Fruit fly (Drosophila melanogaster) whole organism, embryonic: ENCODE measurements around the gene Ugt36D1.

Experiments used
- Ada2b ChIP-seq: fragments of 200-800 bp; sonication (Bioruptor generic); IDR thresholded peaks from 2 replicates; pipeline ENCODE4 v1.3.6; 2022; ENCODE audit warnings: missing biosample characterization, missing genetic modification characterization
- Aef1 ChIP-seq: fragments of 200-800 bp; sonication (Bioruptor generic); IDR thresholded peaks from 3 replicates; pipeline ENCODE4 v1.3.6; 2022; ENCODE audit warnings: missing biosample characterization, missing genetic modification characterization
- CG10209 ChIP-seq: fragments of 200-800 bp; sonication (Bioruptor generic); optimal IDR thresholded peaks from 3 replicates; lab custom pipeline; 2017; ENCODE audit warnings: missing biosample characterization, mild to moderate bottlenecking, missing genetic modification characterization, missing genetic modification reagents
- CG10462 ChIP-seq: fragments of 200-800 bp; sonication (Bioruptor generic); optimal IDR thresholded peaks from 2 replicates; lab custom pipeline; 2016; ENCODE audit warnings: missing biosample characterization, missing genetic modification characterization
- CG10543 ChIP-seq: fragments of 200-800 bp; sonication (Bioruptor generic); optimal IDR thresholded peaks from 3 replicates; lab custom pipeline; 2017; ENCODE audit warnings: missing biosample characterization, mild to moderate bottlenecking, missing genetic modification characterization, moderate library complexity
- CG11504 ChIP-seq: fragments of 200-800 bp; sonication (Bioruptor generic); optimal IDR thresholded peaks from 3 replicates; lab custom pipeline; 2019; ENCODE audit warnings: missing biosample characterization, mild to moderate bottlenecking, missing genetic modification characterization, moderate library complexity
- CG12299 ChIP-seq: fragments of 200-800 bp; sonication (Bioruptor generic); optimal IDR thresholded peaks from 2 replicates; lab custom pipeline; 2018; ENCODE audit warnings: missing biosample characterization, mild to moderate bottlenecking, missing genetic modification characterization
- CG14014 ChIP-seq: fragments of 200-800 bp; sonication (Bioruptor generic); IDR thresholded peaks from 2 replicates; pipeline ENCODE4 v1.3.6; 2022; ENCODE audit warnings: missing biosample characterization, missing genetic modification characterization
- CG15514 ChIP-seq: fragments of 200-800 bp; sonication (Bioruptor generic); optimal IDR thresholded peaks from 3 replicates; lab custom pipeline; 2017; ENCODE audit warnings: missing biosample characterization, missing genetic modification characterization, mild to moderate bottlenecking, moderate library complexity, missing genetic modification reagents
- CG1603 ChIP-seq: fragments of 200-800 bp; sonication (Bioruptor generic); optimal IDR thresholded peaks from 2 replicates; lab custom pipeline; 2019; ENCODE audit warnings: missing biosample characterization, mild to moderate bottlenecking, missing genetic modification characterization, moderate library complexity
- CG16815 ChIP-seq: fragments of 200-800 bp; sonication (Bioruptor generic); optimal IDR thresholded peaks from 3 replicates; lab custom pipeline; 2017; ENCODE audit warnings: missing biosample characterization, mild to moderate bottlenecking, missing genetic modification characterization
- CG17359 ChIP-seq: fragments of 200-800 bp; sonication (Bioruptor generic); optimal IDR thresholded peaks from 3 replicates; lab custom pipeline; 2018; ENCODE audit warnings: missing biosample characterization, mild to moderate bottlenecking, missing genetic modification characterization, moderate library complexity
- CG32532 ChIP-seq: fragments of 200-800 bp; sonication (Bioruptor generic); IDR thresholded peaks from 2 replicates; pipeline ENCODE4 v1.3.6; 2022; ENCODE audit warnings: missing biosample characterization, missing genetic modification characterization
- CG34376 ChIP-seq: fragments of 200-800 bp; sonication (Bioruptor generic); optimal IDR thresholded peaks from 2 replicates; lab custom pipeline; 2018; ENCODE audit warnings: missing biosample characterization, mild to moderate bottlenecking, missing genetic modification characterization
- CG6854 ChIP-seq: fragments of 200-800 bp; sonication (Bioruptor generic); optimal IDR thresholded peaks from 3 replicates; lab custom pipeline; 2017; ENCODE audit warnings: missing biosample characterization, mild to moderate bottlenecking, missing genetic modification characterization
- CG8944 ChIP-seq: fragments of 200-800 bp; sonication (Bioruptor generic); optimal IDR thresholded peaks from 3 replicates; lab custom pipeline; 2016; ENCODE audit warnings: missing biosample characterization, missing genetic modification characterization
- Dad ChIP-seq: fragments of 200-800 bp; sonication (Bioruptor generic); optimal IDR thresholded peaks from 3 replicates; lab custom pipeline; 2016; ENCODE audit warnings: missing biosample characterization, missing genetic modification characterization
- Deaf1 ChIP-seq: fragments of 200-800 bp; optimal IDR thresholded peaks from 3 replicates; lab custom pipeline; 2019; ENCODE audit warnings: missing biosample characterization, mild to moderate bottlenecking, missing genetic modification characterization, moderate library complexity
- Doc2 ChIP-seq: fragments of 200-800 bp; sonication (Bioruptor generic); IDR thresholded peaks from 2 replicates; pipeline ENCODE4 v1.3.6; 2022; ENCODE audit warnings: missing biosample characterization, missing genetic modification characterization
- Doc3 ChIP-seq: fragments of 200-800 bp; sonication (Bioruptor generic); IDR thresholded peaks from 3 replicates; pipeline ENCODE4 v1.3.6; 2022; ENCODE audit warnings: missing biosample characterization, missing genetic modification characterization; ENCODE audit not compliant: partially characterized antibody
- Dref ChIP-seq: fragments of 200-800 bp; sonication (Bioruptor generic); IDR thresholded peaks from 2 replicates; pipeline ENCODE4 v1.3.6; 2022; ENCODE audit warnings: missing biosample characterization, missing genetic modification characterization
- HLH4C ChIP-seq: fragments of 200-800 bp; sonication (Bioruptor generic); IDR thresholded peaks from 3 replicates; pipeline ENCODE4 v1.3.6; 2022; ENCODE audit warnings: missing biosample characterization, missing genetic modification characterization; ENCODE audit not compliant: partially characterized antibody
- Lim3 ChIP-seq: fragments of 200-800 bp; sonication (Bioruptor generic); IDR thresholded peaks from 2 replicates; pipeline ENCODE4 v1.3.6; 2022; ENCODE audit warnings: missing biosample characterization, missing genetic modification characterization
- Med ChIP-seq: fragments of 200-800 bp; sonication (Bioruptor generic); peaks from one replicate; lab custom pipeline; 2016; ENCODE audit warnings: missing biosample characterization, missing genetic modification characterization, mild to moderate bottlenecking, inconsistent platforms, moderate library complexity
- PHDP ChIP-seq: fragments of 200-800 bp; sonication (Bioruptor generic); optimal IDR thresholded peaks from 3 replicates; lab custom pipeline; 2018; ENCODE audit warnings: missing biosample characterization, mild to moderate bottlenecking, missing genetic modification characterization, moderate library complexity
- Poxn ChIP-seq: fragments of 200-800 bp; sonication (Bioruptor generic); IDR thresholded peaks from 2 replicates; pipeline ENCODE4 v1.3.6; 2022; ENCODE audit warnings: missing biosample characterization, missing genetic modification characterization
- cato ChIP-seq: fragments of 200-800 bp; sonication (Bioruptor generic); optimal IDR thresholded peaks from 2 replicates; lab custom pipeline; 2016; ENCODE audit warnings: missing biosample characterization, missing genetic modification characterization, borderline replicate concordance
- chif ChIP-seq, 2 experiments: fragments of 200-800 bp; sonication (Bioruptor generic); optimal IDR thresholded peaks; 3 replicates each; lab custom pipeline; 2016; ENCODE audit warnings: missing biosample characterization in 2 of 2, missing genetic modification characterization in 2 of 2
- gem ChIP-seq: fragments of 200-800 bp; sonication (Bioruptor generic); optimal IDR thresholded peaks from 2 replicates; lab custom pipeline; 2019; ENCODE audit warnings: missing biosample characterization, mild to moderate bottlenecking, missing genetic modification characterization, moderate library complexity
- kay ChIP-seq: fragments of 200-800 bp; sonication (Bioruptor generic); optimal IDR thresholded peaks from 2 replicates; lab custom pipeline; 2016; ENCODE audit warnings: missing biosample characterization, missing genetic modification characterization
- lola ChIP-seq, 3 experiments: fragments of >200 bp in 2 of 3; fragments of 200-800 bp in 1 of 3; sonication (Bioruptor generic) in 1 of 3; optimal IDR thresholded peaks; 2 replicates each; lab custom pipeline; 2017 to 2019; ENCODE audit warnings: missing biosample characterization in 3 of 3, missing genetic modification characterization in 3 of 3, mild to moderate bottlenecking in 1 of 3, moderate library complexity in 1 of 3
- sd ChIP-seq: fragments of 200-800 bp; sonication (Bioruptor generic); optimal IDR thresholded peaks from 3 replicates; lab custom pipeline; 2018; ENCODE audit warnings: missing biosample characterization, mild to moderate bottlenecking, missing genetic modification characterization, moderate library complexity
- sens ChIP-seq: fragments of 200-800 bp; sonication (Bioruptor generic); peaks from one replicate; lab custom pipeline; 2016; ENCODE audit warnings: missing biosample characterization, missing genetic modification characterization
- sim ChIP-seq: fragments of 200-800 bp; sonication (Bioruptor generic); IDR thresholded peaks from 2 replicates; pipeline ENCODE4 v1.3.6; 2022; ENCODE audit warnings: missing biosample characterization, missing genetic modification characterization
- sisA ChIP-seq: fragments of 200-800 bp; sonication (Bioruptor generic); IDR thresholded peaks from 2 replicates; pipeline ENCODE4 v1.3.6; 2022; ENCODE audit warnings: missing biosample characterization, missing genetic modification characterization
- tna ChIP-seq: fragments of 200-800 bp; sonication (Bioruptor generic); IDR thresholded peaks from 2 replicates; pipeline ENCODE4 v1.3.6; 2022; ENCODE audit warnings: missing biosample characterization, missing genetic modification characterization; ENCODE audit not compliant: partially characterized antibody
- tx ChIP-seq: fragments of 200-800 bp; sonication (Bioruptor generic); optimal IDR thresholded peaks from 2 replicates; lab custom pipeline; 2016; ENCODE audit warnings: missing biosample characterization, missing genetic modification characterization
- zf30C ChIP-seq: fragments of 200-800 bp; sonication (Bioruptor generic); optimal IDR thresholded peaks from 3 replicates; lab custom pipeline; 2018; ENCODE audit warnings: missing biosample characterization, mild to moderate bottlenecking, missing genetic modification characterization

Ugt36D1 gene

dm6 chr2L:18822805-18823204, 543 bp upstream of the Ugt36D1 start (continued):
- TF ChIP-seq CG34376 (GFP tag; lab: Kevin White, UChicago) = no peak
- peak; percentile 17 for TF ChIP-seq CG8944 (GFP tag; lab: Kevin White, UChicago)
- TF ChIP-seq Dref = no peak
- TF ChIP-seq zf30C (GFP tag; lab: Kevin White, UChicago) = no peak
- peak; percentile 41 for TF ChIP-seq PHDP
- TF ChIP-seq CG10209 = peak; percentile 54
- TF ChIP-seq tx = no peak
- TF ChIP-seq chif (GFP tag; optimal IDR thresholded peaks at IDR 0.05; lab: Kevin White, UChicago) = peak in 1 of 2 experiments; percentile 40
- no peak for TF ChIP-seq Doc2 (GFP tag; lab: Robert Waterston, UW)
- no peak for TF ChIP-seq Dad (GFP tag; lab: Kevin White, UChicago)
- TF ChIP-seq Poxn = no peak
- TF ChIP-seq gem = peak; percentile 43
- TF ChIP-seq CG32532 (GFP tag; lab: Robert Waterston, UW) = no peak
- no peak for TF ChIP-seq Lim3 (GFP tag; lab: Robert Waterston, UW)
- peak in 1 of 3 experiments; percentile 40 for TF ChIP-seq lola (GFP tag; optimal IDR thresholded peaks at IDR 0.05; lab: Kevin White, UChicago)
- TF ChIP-seq sens = peak; percentile 85
- TF ChIP-seq kay (GFP tag; lab: Kevin White, UChicago) = no peak
- peak; percentile 6 for TF ChIP-seq CG6854 (GFP tag; lab: Kevin White, UChicago)
- TF ChIP-seq sisA (GFP tag; lab: Robert Waterston, UW) = no peak
- TF ChIP-seq CG14014 (GFP tag; lab: Robert Waterston, UW) = peak; percentile 72; the same call in 1 of the 2 replicates
- TF ChIP-seq CG17359 (tag; lab: Kevin White, UChicago) = peak; percentile 68
- no peak for TF ChIP-seq CG16815
- TF ChIP-seq Aef1 (GFP tag; lab: Robert Waterston, UW) = no peak
- TF ChIP-seq sim (GFP tag; lab: Robert Waterston, UW) = no peak
- TF ChIP-seq CG10462 (GFP tag; lab: Kevin White, UChicago) = no peak
- peak; percentile 27 for TF ChIP-seq CG10543
- no peak for TF ChIP-seq cato (GFP tag; lab: Kevin White, UChicago)
- TF ChIP-seq CG12299 (tag; lab: Kevin White, UChicago) = no peak
- no peak for TF ChIP-seq Doc3
- TF ChIP-seq tna (GFP tag; lab: Robert Waterston, UW) = no peak
- peak; percentile 38 for TF ChIP-seq CG1603 (tag; lab: Kevin White, UChicago)

dm6 chr2L:18826496-18827008, 3.2 kb downstream of the Ugt36D1 start, which contains the start of gene Ugt36E1:
Ugt36E1 (plus strand) TSS chr2L:18826770.
- TF ChIP-seq sens = peak; percentile 34
- TF ChIP-seq Ada2b (GFP tag; lab: Robert Waterston, UW) = no peak
- peak; percentile 62 for TF ChIP-seq CG11504
- peak; percentile 10 for TF ChIP-seq Deaf1
- TF ChIP-seq CG15514 = peak; percentile 92
- no peak for TF ChIP-seq HLH4C (GFP tag; lab: Robert Waterston, UW)
- peak; percentile 3 for TF ChIP-seq Med (GFP tag; lab: Kevin White, UChicago)
- peak; percentile 10 for TF ChIP-seq sd (tag; lab: Kevin White, UChicago)
